Worm (Caenorhabditis elegans): Measurements from ENCODE around the gene mev-1.

mev-1 gene

DNA sequence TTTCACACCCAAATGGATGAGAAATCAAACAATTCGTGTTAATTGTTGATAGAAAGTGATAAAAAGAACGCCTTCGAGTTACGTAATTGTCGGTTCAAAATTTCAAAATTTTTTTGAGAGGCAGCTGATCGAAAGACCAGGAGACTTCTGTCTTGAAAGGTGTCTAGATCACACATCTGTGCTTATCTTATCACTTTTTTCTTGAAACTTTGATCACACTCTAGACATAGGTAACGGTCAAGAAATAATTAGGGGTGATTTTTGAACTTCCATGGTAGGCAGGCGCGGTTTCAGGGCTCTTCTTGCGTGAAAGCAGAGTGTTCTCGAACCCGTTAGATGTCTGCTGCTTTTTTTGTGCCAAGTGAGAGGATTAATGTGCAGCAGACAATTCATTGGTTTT is 40.7 kb upstream of the mev-1 start (continued):
- TF ChIP-seq Y105C5A.15 (GFP tag; IDR thresholded peaks at IDR 0.05) (no peak), hlh-30 (tag; optimal IDR thresholded peaks at IDR 0.05; ENCODE audit: insufficient read depth) (peak; percentile 25), lin-1 (GFP tag; IDR thresholded peaks at IDR 0.05) (no peak)

DNA sequence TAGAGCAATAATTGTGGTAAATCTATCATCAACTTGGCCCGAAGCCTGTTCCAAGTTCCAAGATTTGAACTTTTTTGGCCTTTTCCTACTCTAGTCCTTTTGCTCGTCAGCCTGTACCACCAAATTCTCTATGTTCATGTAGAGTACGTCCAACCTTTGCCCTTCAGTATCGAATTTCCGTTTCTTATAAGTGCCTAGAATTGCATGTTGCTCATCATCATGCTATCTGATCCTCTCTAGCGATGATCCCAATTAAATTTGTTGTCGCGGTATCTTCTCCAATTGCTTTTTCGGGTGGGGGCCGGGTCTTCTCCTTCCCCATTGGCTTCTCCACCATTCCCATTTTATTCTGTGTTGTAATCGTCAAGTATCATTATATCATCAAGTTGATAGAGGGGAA is 40.1 kb upstream of the mev-1 start:
- no peak for TF ChIP-seq hlh-30 (tag; optimal IDR thresholded peaks at IDR 0.05; ENCODE audit: insufficient read depth)
- TF ChIP-seq unc-62 (GFP tag; optimal IDR thresholded peaks at IDR 0.05 in 1 of 2) = peak in 1 of 2 experiments; percentile 94
- no peak for TF ChIP-seq unc-62 (tag; optimal IDR thresholded peaks at IDR 0.05)
- TF ChIP-seq F26F4.8 (GFP tag; conservative IDR thresholded peaks at IDR 0.05) = no peak

DNA sequence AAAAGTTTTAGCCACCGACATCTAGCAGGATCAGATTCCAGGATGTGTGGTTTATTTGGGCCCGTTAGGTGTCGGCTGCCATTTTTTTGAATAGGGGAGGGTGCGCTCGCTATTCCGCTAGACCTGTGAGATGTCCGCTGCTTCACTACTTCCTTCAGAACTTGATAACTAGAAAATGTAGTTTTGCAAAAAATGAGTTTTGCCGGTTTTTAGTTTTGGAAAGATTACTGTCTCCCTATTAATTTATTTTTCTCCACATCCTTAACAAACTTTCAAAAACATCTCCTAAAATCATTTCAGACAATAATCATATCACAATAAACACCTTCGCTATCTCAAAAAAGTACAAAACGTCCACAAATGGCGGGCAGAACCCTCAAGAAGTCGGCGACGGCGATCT is 39.2 kb upstream of the mev-1 start, which contains the start of gene vglu-2:
Gene vglu-2 (plus strand): TSS at position 301 of the 400 bp plus-strand sequence.
- TF ChIP-seq aha-1 (tag) = no peak
- TF ChIP-seq F10B5.3 (tag; optimal IDR thresholded peaks at IDR 0.05) = no peak
- no peak for TF ChIP-seq Y48G9A.11 (GFP tag; IDR thresholded peaks at IDR 0.05)
- TF ChIP-seq F49E8.2 (tag; optimal IDR thresholded peaks at IDR 0.05; ENCODE audit: borderline replicate concordance) = no peak
- no peak for TF ChIP-seq pqm-1 (tag; optimal IDR thresholded peaks at IDR 0.05)
- TF ChIP-seq aly-2 (tag; optimal IDR thresholded peaks at IDR 0.05) = no peak
- TF ChIP-seq mxl-2 (GFP tag; conservative IDR thresholded peaks at IDR 0.05) = no peak
- no peak for TF ChIP-seq fkh-10 (GFP tag; optimal IDR thresholded peaks at IDR 0.05)
- no peak for TF ChIP-seq ztf-7 (tag; optimal IDR thresholded peaks at IDR 0.05)
- no peak for TF ChIP-seq unc-130 (GFP tag; optimal IDR thresholded peaks at IDR 0.05)
- TF ChIP-seq snpc-4 (tag; optimal IDR thresholded peaks at IDR 0.05) = no peak
- TF ChIP-seq zfp-2 (tag; optimal IDR thresholded peaks at IDR 0.05) = no peak
- no peak for TF ChIP-seq D1046.2 (GFP tag; IDR thresholded peaks at IDR 0.05)
- no peak for TF ChIP-seq nhr-237 (tag; optimal IDR thresholded peaks at IDR 0.05)
- no peak for TF ChIP-seq spr-1 (tag; optimal IDR thresholded peaks at IDR 0.05)
- TF ChIP-seq nhr-102 (tag; optimal IDR thresholded peaks at IDR 0.05) = no peak

DNA sequence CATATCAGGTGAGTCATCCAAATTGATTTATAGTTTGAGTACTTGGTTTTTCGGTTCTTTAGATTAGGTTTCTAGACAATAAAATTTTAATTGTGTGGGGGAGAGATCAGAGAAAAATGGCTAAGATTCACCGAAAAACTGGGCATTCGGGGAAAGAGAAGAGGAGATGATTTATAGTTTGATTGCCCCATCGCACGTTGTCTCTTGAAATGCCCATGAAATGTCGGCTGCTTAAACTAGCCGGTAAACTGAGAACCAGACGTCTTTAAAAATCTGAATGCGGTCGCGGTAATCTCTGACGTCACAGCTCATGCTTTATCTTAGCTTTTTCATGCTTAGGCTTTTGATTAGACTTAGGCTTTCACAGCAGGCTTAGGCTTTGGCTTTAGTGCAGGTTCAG is 37.2 kb upstream of the mev-1 start:
- TF ChIP-seq nhr-48 (tag; optimal IDR thresholded peaks at IDR 0.05) (no peak), php-3 (GFP tag; IDR thresholded peaks at IDR 0.05) (peak; percentile 23; the same call in 1 of the 2 replicates), ama-1 (optimal IDR thresholded peaks at IDR 0.05) (no peak), nhr-237 (tag; optimal IDR thresholded peaks at IDR 0.05) (no peak), ceh-32 (tag; optimal IDR thresholded peaks at IDR 0.05; ENCODE audit: poor library complexity) (no peak), saeg-2 (GFP tag; IDR thresholded peaks at IDR 0.05) (no peak), dmd-8 (GFP tag; IDR thresholded peaks at IDR 0.05) (no peak), ceh-20 (GFP tag; IDR thresholded peaks at IDR 0.05) (0 out of 2 replicates have a peak, but pooled peaks have one; percentile 12), F26F4.8 (GFP tag; conservative IDR thresholded peaks at IDR 0.05) (no peak), unc-62 (GFP tag; optimal IDR thresholded peaks at IDR 0.05 in 1 of 2) (peak in 1 of 2 experiments; percentile 72), unc-62 (tag; optimal IDR thresholded peaks at IDR 0.05) (no peak), nhr-111 (GFP tag; optimal IDR thresholded peaks at IDR 0.05) (no peak), unc-39 (tag; optimal IDR thresholded peaks at IDR 0.05) (no peak), Y48G9A.11 (GFP tag; IDR thresholded peaks at IDR 0.05) (no peak), D1046.2 (GFP tag; IDR thresholded peaks at IDR 0.05) (no peak), mdt-29 (GFP tag; IDR thresholded peaks at IDR 0.05) (no peak), zip-2 (tag; optimal IDR thresholded peaks at IDR 0.05) (no peak), cey-2 (tag; optimal IDR thresholded peaks at IDR 0.05; ENCODE audit: borderline replicate concordance, insufficient read depth) (no peak)

DNA sequence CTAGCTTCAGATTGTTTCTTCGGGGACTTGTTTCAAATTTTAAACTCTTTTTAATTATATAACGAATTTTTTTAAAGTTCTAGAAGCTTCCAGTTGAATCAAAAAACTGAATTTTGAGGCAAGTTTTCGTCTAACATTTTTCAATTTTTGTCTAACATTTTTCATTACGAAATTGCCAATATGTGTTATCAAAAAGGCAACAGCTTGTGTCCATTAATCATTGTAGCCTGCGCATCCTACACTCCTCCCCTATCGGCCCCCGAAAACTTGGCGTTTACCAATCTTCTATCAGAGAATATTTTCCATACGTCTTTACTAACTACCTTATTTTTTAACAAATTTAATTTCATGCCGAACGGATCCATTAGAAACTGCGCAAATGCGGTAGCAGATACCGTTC is 34.0 kb upstream of the mev-1 start, which contains the start of gene vglu-3:
Gene vglu-3 (plus strand): TSS at position 301 of the 400 bp plus-strand sequence.
- TF ChIP-seq unc-62 (GFP tag; optimal IDR thresholded peaks at IDR 0.05 in 1 of 2) = peak in 1 of 2 experiments; percentile 72
- no peak for TF ChIP-seq unc-62 (tag; optimal IDR thresholded peaks at IDR 0.05)
- no peak for TF ChIP-seq hlh-30 (tag; optimal IDR thresholded peaks at IDR 0.05; ENCODE audit: insufficient read depth)
- TF ChIP-seq T26A8.4 (GFP tag; IDR thresholded peaks at IDR 0.05) = no peak
- no peak for TF ChIP-seq zfp-2 (tag; optimal IDR thresholded peaks at IDR 0.05)
- no peak for TF ChIP-seq F44E2.7 (GFP tag; IDR thresholded peaks at IDR 0.05)
- no peak for TF ChIP-seq lin-15B (tag; optimal IDR thresholded peaks at IDR 0.05)
- TF ChIP-seq hif-1 (tag; optimal IDR thresholded peaks at IDR 0.05) = no peak

Measured in whole organism, L4 larva.